Fruit fly (Drosophila melanogaster) S2 (cell line): ENCODE measurements around the gene CG34313.

ENCODE experiments used
- CG8478 ChIP-seq: fragments of >200 bp; optimal IDR thresholded peaks from 2 replicates; lab custom pipeline; 2018
- CTCF ChIP-seq, 2 experiments: fragments of >200 bp; optimal IDR thresholded peaks; 2 replicates each; lab custom pipeline; 2018

DNA sequence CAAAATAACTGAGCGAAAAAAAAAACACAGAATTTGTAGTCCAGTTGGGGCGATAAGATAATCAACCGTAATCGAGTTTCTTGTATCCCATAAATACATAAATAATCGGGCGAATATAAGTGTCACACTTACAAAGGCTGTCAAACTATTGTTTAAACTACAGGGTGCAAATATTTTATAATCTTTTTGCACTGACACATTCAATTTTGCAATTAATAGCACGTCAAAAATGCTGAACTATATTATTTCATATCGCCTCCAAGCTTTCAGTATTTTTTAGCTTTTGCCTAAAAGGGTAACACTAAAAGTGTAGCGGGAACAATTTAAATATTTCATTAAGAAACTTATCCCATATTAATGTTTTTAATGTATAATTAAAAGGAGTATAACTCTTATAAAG is 30.9 kb downstream of the CG34313 start, which contains the start of gene ApepP:
- TF ChIP-seq CG8478 (lab: Kevin White, UChicago) (no peak), CTCF (optimal IDR thresholded peaks at IDR 0.05; lab: Kevin White, UChicago) (no peak)
